Worm (Caenorhabditis elegans) whole organism, early embryonic: ENCODE data around the gene T22C8.6.

Experiments used
- B0310.2 ChIP-seq: sonication (generic microtip); optimal IDR thresholded peaks from 2 replicates; lab custom pipeline; 2016; ENCODE audit warnings: mild to moderate bottlenecking, missing genetic modification characterization, missing compliant biosample characterization
- flt-1 ChIP-seq: fragments of 200-800 bp; sonication (Bioruptor generic); IDR thresholded peaks from 2 replicates; pipeline ENCODE4 v1.3.6; 2022; ENCODE audit warnings: missing genetic modification characterization, missing compliant biosample characterization

DNA sequence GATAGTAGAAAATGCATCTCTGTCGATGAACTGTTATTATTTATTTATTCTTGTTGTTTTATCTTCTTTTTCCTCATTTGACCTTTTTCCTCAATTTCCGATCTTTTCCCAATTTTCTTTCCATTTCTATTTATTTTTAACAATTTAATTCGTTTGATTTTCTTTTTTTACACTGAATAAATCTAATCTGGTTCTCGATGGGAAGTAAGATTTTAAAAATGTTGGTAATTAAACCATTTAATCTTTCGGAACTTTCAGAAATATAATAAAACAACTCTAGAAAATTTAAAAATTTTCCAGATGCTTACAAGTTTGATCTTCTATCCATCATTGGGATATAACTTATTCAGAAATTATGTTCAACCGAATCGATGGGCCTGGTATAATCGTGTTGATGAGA lies 23.5 kb downstream of the T22C8.6 start, which contains the start of gene F28C6.8:
- TF ChIP-seq B0310.2 (tag; lab: Kevin White, UChicago), result no peak
- TF ChIP-seq flt-1 (GFP tag; lab: Robert Waterston, UW), result no peak
